Worm (Caenorhabditis elegans) whole organism, L3 larva: ENCODE measurements around the gene F38C2.4.

ENCODE experiments used
- R02D3.7 ChIP-seq: fragments of 150-350 bp; optimal IDR thresholded peaks from 2 replicates; lab custom pipeline; 2014; ENCODE audit warnings: missing biosample characterization, missing genetic modification characterization
- ZK546.5 ChIP-seq: sonication (generic microtip); optimal IDR thresholded peaks from 2 replicates; lab custom pipeline; 2017; ENCODE audit warnings: missing biosample characterization, missing genetic modification characterization
- aly-2 ChIP-seq: fragments of 150-350 bp; optimal IDR thresholded peaks from 2 replicates; lab custom pipeline; 2014; ENCODE audit warnings: missing biosample characterization, missing genetic modification characterization
- ama-1 ChIP-seq: fragments of 150-350 bp; optimal IDR thresholded peaks from 2 replicates; lab custom pipeline; 2018
- ceh-16 ChIP-seq: sonication (generic microtip); optimal IDR thresholded peaks from 2 replicates; lab custom pipeline; 2017; ENCODE audit warnings: missing biosample characterization, missing genetic modification characterization
- ceh-9 ChIP-seq: sonication (generic microtip); optimal IDR thresholded peaks from 2 replicates; lab custom pipeline; 2018; ENCODE audit warnings: missing biosample characterization, missing genetic modification characterization
- egl-27 ChIP-seq: sonication (generic microtip); optimal IDR thresholded peaks from 4 replicates; lab custom pipeline; 2017; ENCODE audit warnings: missing biosample characterization, missing genetic modification reagents, missing genetic modification characterization
- egl-5 ChIP-seq: fragments of 150-350 bp; optimal IDR thresholded peaks from 2 replicates; lab custom pipeline; 2017; ENCODE audit warnings: missing biosample characterization, missing genetic modification reagents, missing genetic modification characterization, inconsistent platforms
- elt-1 ChIP-seq: fragments of 150-350 bp; optimal IDR thresholded peaks from 2 replicates; lab custom pipeline; 2014; ENCODE audit warnings: missing biosample characterization, missing genetic modification characterization
- elt-3 ChIP-seq, 3 experiments: fragments of 150-350 bp in 1 of 3; sonication (generic microtip) in 2 of 3; optimal IDR thresholded peaks; 2 replicates in 2 of 3; 4 replicates in 1 of 3; lab custom pipeline; 2014 to 2017; ENCODE audit warnings: missing biosample characterization in 3 of 3, missing genetic modification characterization in 3 of 3
- eor-1 ChIP-seq, 2 experiments: fragments of 150-350 bp; optimal IDR thresholded peaks; 2 replicates each; lab custom pipeline; 2014 to 2018; ENCODE audit warnings: missing biosample characterization in 2 of 2, missing genetic modification characterization in 2 of 2
- fkh-10 ChIP-seq: sonication (generic microtip); optimal IDR thresholded peaks from 2 replicates; lab custom pipeline; 2017; ENCODE audit warnings: missing biosample characterization, missing genetic modification reagents, missing genetic modification characterization
- fkh-2 ChIP-seq: fragments of 150-350 bp; optimal IDR thresholded peaks from 2 replicates; lab custom pipeline; 2014; ENCODE audit warnings: missing biosample characterization, missing genetic modification reagents, missing genetic modification characterization
- fos-1 ChIP-seq: fragments of 150-350 bp; optimal IDR thresholded peaks from 2 replicates; lab custom pipeline; 2014; ENCODE audit warnings: missing biosample characterization, missing genetic modification characterization
- hmg-11 ChIP-seq: sonication (generic microtip); optimal IDR thresholded peaks from 2 replicates; lab custom pipeline; 2016; ENCODE audit warnings: missing genetic modification characterization, missing compliant biosample characterization
- jun-1 ChIP-seq: fragments of 150-350 bp; optimal IDR thresholded peaks from 2 replicates; lab custom pipeline; 2014; ENCODE audit warnings: missing biosample characterization, missing genetic modification reagents, missing genetic modification characterization
- lsy-12 ChIP-seq: sonication (generic microtip); optimal IDR thresholded peaks from 2 replicates; lab custom pipeline; 2016; ENCODE audit warnings: mild to moderate bottlenecking, missing genetic modification characterization, missing compliant biosample characterization
- mdl-1 ChIP-seq: fragments of 150-350 bp; optimal IDR thresholded peaks from 2 replicates; lab custom pipeline; 2014; ENCODE audit warnings: missing biosample characterization, missing genetic modification characterization
- mml-1 ChIP-seq: fragments of 150-350 bp; sonication (generic microtip); optimal IDR thresholded peaks from 3 replicates; lab custom pipeline; 2014; ENCODE audit warnings: missing biosample characterization, missing genetic modification characterization
- nhr-11 ChIP-seq: fragments of 150-350 bp; optimal IDR thresholded peaks from 2 replicates; lab custom pipeline; 2014; ENCODE audit warnings: missing biosample characterization, missing genetic modification characterization
- nhr-12 ChIP-seq: fragments of 150-350 bp; optimal IDR thresholded peaks from 2 replicates; lab custom pipeline; 2014; ENCODE audit warnings: missing biosample characterization, missing genetic modification characterization
- nhr-237 ChIP-seq: fragments of 150-350 bp; optimal IDR thresholded peaks from 2 replicates; lab custom pipeline; 2014; ENCODE audit warnings: missing biosample characterization, missing genetic modification characterization
- nhr-25 ChIP-seq: sonication (generic microtip); optimal IDR thresholded peaks from 2 replicates; lab custom pipeline; 2017; ENCODE audit warnings: missing biosample characterization, missing genetic modification characterization
- nhr-28 ChIP-seq: fragments of 150-350 bp; optimal IDR thresholded peaks from 2 replicates; lab custom pipeline; 2014; ENCODE audit warnings: missing biosample characterization, missing genetic modification characterization
- nhr-43 ChIP-seq: sonication (generic microtip); optimal IDR thresholded peaks from 2 replicates; lab custom pipeline; 2016; ENCODE audit warnings: mild to moderate bottlenecking, missing genetic modification characterization, missing compliant biosample characterization; ENCODE audit not compliant: poor library complexity, severe bottlenecking
- nhr-67 ChIP-seq: fragments of 150-350 bp; optimal IDR thresholded peaks from 2 replicates; lab custom pipeline; 2014; ENCODE audit warnings: missing biosample characterization, missing genetic modification characterization
- nhr-76 ChIP-seq: fragments of 150-350 bp; sonication (generic microtip); optimal IDR thresholded peaks from 5 replicates; lab custom pipeline; 2014; ENCODE audit warnings: missing biosample characterization, missing genetic modification characterization
- nhr-77 ChIP-seq: fragments of 150-350 bp; optimal IDR thresholded peaks from 2 replicates; lab custom pipeline; 2014; ENCODE audit warnings: missing biosample characterization, missing genetic modification characterization
- pha-4 ChIP-seq: fragments of 150-350 bp; optimal IDR thresholded peaks from 2 replicates; lab custom pipeline; 2014; ENCODE audit warnings: missing biosample characterization, missing genetic modification reagents, missing genetic modification characterization
- pqm-1 ChIP-seq: fragments of 150-350 bp; optimal IDR thresholded peaks from 2 replicates; lab custom pipeline; 2017; ENCODE audit warnings: missing biosample characterization, missing genetic modification characterization, inconsistent platforms
- skn-1 ChIP-seq: fragments of 150-350 bp; optimal IDR thresholded peaks from 2 replicates; lab custom pipeline; 2014; ENCODE audit warnings: missing biosample characterization, missing genetic modification characterization
- snpc-4 ChIP-seq: fragments of 150-350 bp; optimal IDR thresholded peaks from 2 replicates; lab custom pipeline; 2014; ENCODE audit warnings: missing biosample characterization, missing genetic modification characterization
- unc-39 ChIP-seq: sonication (generic microtip); optimal IDR thresholded peaks from 4 replicates; lab custom pipeline; 2017; ENCODE audit warnings: missing biosample characterization, missing genetic modification characterization
- zag-1 ChIP-seq: fragments of 150-350 bp; optimal IDR thresholded peaks from 2 replicates; lab custom pipeline; 2014; ENCODE audit warnings: missing biosample characterization, missing genetic modification characterization
- ztf-11 ChIP-seq: fragments of 150-350 bp; optimal IDR thresholded peaks from 2 replicates; lab custom pipeline; 2014; ENCODE audit warnings: missing biosample characterization, missing genetic modification characterization
- ztf-4 ChIP-seq: fragments of 150-350 bp; optimal IDR thresholded peaks from 2 replicates; lab custom pipeline; 2014; ENCODE audit warnings: missing biosample characterization, missing genetic modification characterization

The F38C2.4 gene

ce11 chrIV:16270955-16271354 is at the start of gene F38C2.4:
Gene F38C2.4, plus strand, starts transcription at chrIV:16271255.
- TF ChIP-seq ama-1 (lab: Kevin White, UChicago) (no peak), nhr-43 (tag; lab: Kevin White, UChicago) (no peak), fos-1 (no peak), skn-1 (tag; lab: Kevin White, UChicago) (no peak), ztf-11 (tag; lab: Kevin White, UChicago) (no peak), fkh-2 (tag; lab: Kevin White, UChicago) (no peak), aly-2 (tag; lab: Kevin White, UChicago) (no peak), egl-5 (no peak), elt-1 (tag; lab: Kevin White, UChicago) (no peak), nhr-237 (tag; lab: Kevin White, UChicago) (no peak), unc-39 (tag; lab: Kevin White, UChicago) (no peak), lsy-12 (tag; lab: Kevin White, UChicago) (no peak), ztf-4 (tag; lab: Kevin White, UChicago) (no peak), nhr-28 (tag; lab: Kevin White, UChicago) (no peak), nhr-25 (tag; lab: Kevin White, UChicago) (no peak), ceh-16 (no peak), egl-27 (tag; lab: Kevin White, UChicago) (no peak), snpc-4 (tag; lab: Kevin White, UChicago) (no peak), nhr-67 (tag; lab: Kevin White, UChicago) (no peak)

- TF ChIP-seq zag-1 (no peak), elt-1 (tag; lab: Kevin White, UChicago) (no peak), pqm-1 (tag; lab: Kevin White, UChicago) (no peak), unc-39 (tag; lab: Kevin White, UChicago) (no peak), pha-4 (tag; lab: Kevin White, UChicago) (no peak), lsy-12 (tag; lab: Kevin White, UChicago) (no peak), nhr-25 (tag; lab: Kevin White, UChicago) (no peak), aly-2 (tag; lab: Kevin White, UChicago) (no peak), nhr-77 (no peak), ZK546.5 (tag; lab: Kevin White, UChicago) (no peak), mml-1 (no peak)
Measured at ce11 chrIV:16221559-16221958, 49.5 kb upstream of the F38C2.4 start, which contains the start of gene srv-11. Gene srv-11, minus strand, starts transcription at chrIV:16221659.

DNA sequence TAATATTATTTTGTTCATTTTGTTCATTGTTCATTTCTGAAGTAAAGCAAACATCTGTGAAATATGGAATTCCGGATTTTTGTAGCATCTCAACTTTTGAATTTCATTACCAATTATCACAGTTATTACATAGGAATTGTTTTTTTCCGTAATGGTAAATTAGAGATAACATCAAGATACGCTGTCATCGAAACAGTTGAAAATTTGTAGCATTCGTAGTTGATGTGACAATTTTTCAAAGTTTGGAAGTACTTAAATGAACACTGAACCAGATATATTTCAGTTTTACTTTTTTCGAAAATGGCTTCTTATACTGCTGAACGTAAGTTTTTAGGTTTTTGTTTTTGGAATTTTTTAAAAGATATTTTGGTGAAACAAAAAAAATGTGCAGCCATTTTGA is 45.3 kb upstream of the F38C2.4 start, which contains the start of gene H25K10.4:
TSS of gene H25K10.4 (plus strand) at position 301 of the 400 bp plus-strand sequence.
- TF ChIP-seq nhr-67 (tag; lab: Kevin White, UChicago) (no peak), hmg-11 (tag; lab: Kevin White, UChicago) (no peak), nhr-237 (tag; lab: Kevin White, UChicago) (no peak), nhr-77 (no peak), ZK546.5 (tag; lab: Kevin White, UChicago) (no peak), R02D3.7 (no peak), fos-1 (no peak), eor-1 (tag; optimal IDR thresholded peaks at IDR 0.05; lab: Kevin White, UChicago) (no peak), ztf-11 (tag; lab: Kevin White, UChicago) (no peak), ceh-9 (tag; lab: Kevin White, UChicago) (no peak), pha-4 (tag; lab: Kevin White, UChicago) (no peak), zag-1 (no peak)

DNA sequence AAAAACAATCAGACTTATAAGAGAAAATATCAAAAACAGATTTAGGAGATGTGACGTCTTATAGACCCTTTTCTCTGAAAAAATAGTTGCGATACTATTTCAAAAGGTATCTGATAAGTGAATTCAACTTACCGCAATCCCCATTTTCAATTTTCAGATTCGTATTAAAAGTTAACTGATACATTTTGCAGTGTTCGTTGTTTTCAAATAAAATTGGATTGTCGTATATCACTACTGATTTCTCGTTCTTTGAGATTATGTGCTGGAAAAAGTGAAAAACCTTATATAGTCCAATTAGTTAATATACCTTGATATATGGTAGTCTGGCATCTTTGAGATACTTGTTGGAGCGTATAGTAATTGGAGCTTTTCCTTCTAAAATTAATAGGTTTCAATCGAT is 40.6 kb upstream of the F38C2.4 start:
- TF ChIP-seq elt-1 (tag; lab: Kevin White, UChicago) (no peak), mml-1 (no peak), zag-1 (no peak), pha-4 (tag; lab: Kevin White, UChicago) (no peak), nhr-76 (tag; lab: Kevin White, UChicago) (no peak), ztf-11 (tag; lab: Kevin White, UChicago) (no peak), eor-1 (tag; optimal IDR thresholded peaks at IDR 0.05; lab: Kevin White, UChicago) (no peak), mdl-1 (tag; lab: Kevin White, UChicago) (no peak), nhr-237 (tag; lab: Kevin White, UChicago) (no peak), nhr-12 (tag; lab: Kevin White, UChicago) (no peak)

ce11 chrIV:16233028-16233427 is 38.0 kb upstream of the F38C2.4 start, which contains the start of the genes hpa-1 and irld-39:
Gene hpa-1, minus strand, starts transcription at chrIV:16233128.
Gene irld-39, plus strand, starts transcription at chrIV:16233148.
- TF ChIP-seq jun-1 (tag; lab: Kevin White, UChicago) (no peak), ceh-16 (no peak), nhr-11 (tag; lab: Kevin White, UChicago) (no peak), ztf-4 (tag; lab: Kevin White, UChicago) (no peak), nhr-237 (tag; lab: Kevin White, UChicago) (no peak), ama-1 (lab: Kevin White, UChicago) (no peak), nhr-28 (tag; lab: Kevin White, UChicago) (no peak), nhr-43 (tag; lab: Kevin White, UChicago) (no peak), fkh-10 (GFP tag; lab: Kevin White, UChicago) (no peak), fos-1 (no peak), egl-5 (no peak), nhr-12 (tag; lab: Kevin White, UChicago) (no peak), R02D3.7 (no peak), elt-3 (tag; optimal IDR thresholded peaks at IDR 0.05; lab: Kevin White, UChicago) (no peak), snpc-4 (tag; lab: Kevin White, UChicago) (no peak)
